Fruit fly (Drosophila melanogaster) whole organism, embryonic: ENCODE measurements around the gene CG34001.

Source experiments
- B-H2 ChIP-seq: fragments of 200-800 bp; sonication (Bioruptor generic); optimal IDR thresholded peaks from 2 replicates; lab custom pipeline; 2018; ENCODE audit warnings: missing biosample characterization, mild to moderate bottlenecking, missing genetic modification characterization
- CG31388 ChIP-seq: fragments of 200-800 bp; sonication (Bioruptor generic); optimal IDR thresholded peaks from 2 replicates; lab custom pipeline; 2016; ENCODE audit warnings: missing biosample characterization, missing genetic modification characterization
- Dip3 ChIP-seq: fragments of 200-800 bp; sonication (Bioruptor generic); optimal IDR thresholded peaks from 3 replicates; lab custom pipeline; 2016; ENCODE audit warnings: missing biosample characterization, missing genetic modification characterization
- Gsc ChIP-seq: fragments of 200-800 bp; sonication (Bioruptor generic); IDR thresholded peaks from 2 replicates; pipeline ENCODE4 v1.3.6; 2022; ENCODE audit warnings: missing biosample characterization, missing genetic modification characterization
- gt ChIP-seq: fragments of 200-800 bp; sonication (Bioruptor generic); IDR thresholded peaks from 2 replicates; pipeline ENCODE4 v1.3.6; 2022; ENCODE audit warnings: missing biosample characterization, missing genetic modification characterization
- hkb ChIP-seq, 2 experiments: fragments of 200-800 bp in 1 of 2; fragments of >200 bp in 1 of 2; sonication (Bioruptor generic) in 1 of 2; IDR thresholded peaks in 1 of 2; optimal IDR thresholded peaks in 1 of 2; 2 replicates each; pipeline versions ENCODE4 v1.3.6 to Lab custom; 2017 to 2022; ENCODE audit warnings: missing biosample characterization in 1 of 2, missing genetic modification characterization in 1 of 2

dm6 chr3L:10581688-10582288 lies 49.1 kb upstream of the CG34001 start:
- TF ChIP-seq hkb (optimal IDR thresholded peaks at IDR 0.05; lab: Kevin White, UChicago) = no peak
- no peak for TF ChIP-seq hkb (GFP tag; IDR thresholded peaks at IDR 0.05; lab: Robert Waterston, UW)
- no peak for TF ChIP-seq B-H2 (GFP tag; lab: Kevin White, UChicago)
- no peak for TF ChIP-seq CG31388 (GFP tag; lab: Kevin White, UChicago)
- no peak for TF ChIP-seq Gsc (GFP tag; lab: Robert Waterston, UW)
- no peak for TF ChIP-seq Dip3 (GFP tag; lab: Kevin White, UChicago)
- TF ChIP-seq gt (GFP tag; lab: Robert Waterston, UW) = no peak
